Fruit fly (Drosophila melanogaster) whole organism, prepupa: ENCODE data around the gene Det.

ENCODE experiments used
- CG10631 ChIP-seq: fragments of 200-800 bp; sonication (Bioruptor generic); optimal IDR thresholded peaks from 2 replicates; lab custom pipeline; 2016; ENCODE audit warnings: missing biosample characterization, missing genetic modification characterization
- CG10669 ChIP-seq: fragments of 200-800 bp; sonication (Bioruptor generic); optimal IDR thresholded peaks from 3 replicates; lab custom pipeline; 2018; ENCODE audit warnings: missing biosample characterization, mild to moderate bottlenecking, missing genetic modification characterization, moderate library complexity
- CG11294 ChIP-seq: fragments of 200-800 bp; sonication (Bioruptor generic); IDR thresholded peaks from 2 replicates; pipeline ENCODE4 v1.3.6; 2022; ENCODE audit warnings: missing biosample characterization, missing genetic modification characterization
- CG11902 ChIP-seq: fragments of 200-800 bp; sonication (Bioruptor generic); optimal IDR thresholded peaks from 3 replicates; lab custom pipeline; 2016; ENCODE audit warnings: missing biosample characterization, missing genetic modification characterization
- CG15336 ChIP-seq: fragments of 200-800 bp; sonication (Bioruptor generic); IDR thresholded peaks from 2 replicates; pipeline ENCODE4 v1.3.6; 2022; ENCODE audit warnings: missing biosample characterization, missing genetic modification characterization
- CG1621 ChIP-seq: fragments of 200-800 bp; sonication (Bioruptor generic); optimal IDR thresholded peaks from 3 replicates; lab custom pipeline; 2018; ENCODE audit warnings: missing biosample characterization, mild to moderate bottlenecking, missing genetic modification characterization
- CG16779 ChIP-seq: fragments of 200-800 bp; sonication (Bioruptor generic); optimal IDR thresholded peaks from 3 replicates; lab custom pipeline; 2017; ENCODE audit warnings: missing biosample characterization, mild to moderate bottlenecking, missing genetic modification characterization
- CG3032 ChIP-seq: fragments of 200-800 bp; optimal IDR thresholded peaks from 2 replicates; lab custom pipeline; 2019; ENCODE audit warnings: missing biosample characterization, mild to moderate bottlenecking, missing genetic modification characterization, moderate library complexity
- CG31627 ChIP-seq: fragments of 200-800 bp; sonication (Bioruptor generic); optimal IDR thresholded peaks from 3 replicates; lab custom pipeline; 2016; ENCODE audit warnings: missing biosample characterization, missing genetic modification characterization
- CG3919 ChIP-seq: fragments of 200-800 bp; sonication (Bioruptor generic); optimal IDR thresholded peaks from 3 replicates; lab custom pipeline; 2016; ENCODE audit warnings: missing biosample characterization, missing genetic modification characterization
- CG4318 ChIP-seq: fragments of 200-800 bp; sonication (Bioruptor generic); optimal IDR thresholded peaks from 3 replicates; lab custom pipeline; 2017; ENCODE audit warnings: missing biosample characterization, mild to moderate bottlenecking, missing genetic modification characterization
- CG6163 ChIP-seq: fragments of 200-800 bp; sonication (Bioruptor generic); IDR thresholded peaks from 3 replicates; pipeline ENCODE4 v1.3.6; 2022; ENCODE audit warnings: missing biosample characterization, missing genetic modification characterization
- CG6792 ChIP-seq: fragments of 200-800 bp; sonication (Bioruptor generic); optimal IDR thresholded peaks from 3 replicates; lab custom pipeline; 2016; ENCODE audit warnings: missing biosample characterization, missing genetic modification characterization
- CG6808 ChIP-seq: fragments of 200-800 bp; sonication (Bioruptor generic); optimal IDR thresholded peaks from 3 replicates; lab custom pipeline; 2017; ENCODE audit warnings: missing biosample characterization, missing genetic modification characterization, mild to moderate bottlenecking, moderate library complexity, missing genetic modification reagents
- CG6854 ChIP-seq: fragments of 200-800 bp; sonication (Bioruptor generic); optimal IDR thresholded peaks from 2 replicates; lab custom pipeline; 2017; ENCODE audit warnings: missing biosample characterization, mild to moderate bottlenecking, missing genetic modification characterization
- CG7368 ChIP-seq: fragments of 200-800 bp; sonication (Bioruptor generic); optimal IDR thresholded peaks from 3 replicates; lab custom pipeline; 2016; ENCODE audit warnings: missing biosample characterization, missing genetic modification characterization
- CG8119 ChIP-seq: fragments of 200-800 bp; sonication (Bioruptor generic); IDR thresholded peaks from 3 replicates; pipeline ENCODE4 v1.3.6; 2022; ENCODE audit warnings: missing biosample characterization, missing genetic modification characterization
- CG8319 ChIP-seq: fragments of 200-800 bp; sonication (Bioruptor generic); optimal IDR thresholded peaks from 3 replicates; lab custom pipeline; 2016; ENCODE audit warnings: missing biosample characterization, missing genetic modification characterization
- CG8632 ChIP-seq: fragments of 200-800 bp; sonication (Bioruptor generic); optimal IDR thresholded peaks from 3 replicates; lab custom pipeline; 2016; ENCODE audit warnings: missing biosample characterization, missing genetic modification characterization
- Eip75B ChIP-seq: fragments of 200-800 bp; sonication (Bioruptor generic); optimal IDR thresholded peaks from 3 replicates; lab custom pipeline; 2016; ENCODE audit warnings: missing biosample characterization, missing genetic modification characterization
- Eip78C ChIP-seq: fragments of 200-800 bp; sonication (Bioruptor generic); peaks from one replicate; lab custom pipeline; 2016; ENCODE audit warnings: missing biosample characterization, missing genetic modification characterization
- Eip93F ChIP-seq: fragments of 200-800 bp; sonication (Bioruptor generic); optimal IDR thresholded peaks from 2 replicates; lab custom pipeline; 2016; ENCODE audit warnings: missing biosample characterization, mild to moderate bottlenecking, missing genetic modification characterization
- Ets21C ChIP-seq: fragments of 200-800 bp; sonication (Bioruptor generic); optimal IDR thresholded peaks from 3 replicates; lab custom pipeline; 2016; ENCODE audit warnings: missing biosample characterization, missing genetic modification characterization
- Ets96B ChIP-seq: fragments of 200-800 bp; optimal IDR thresholded peaks from 2 replicates; lab custom pipeline; 2019; ENCODE audit warnings: missing biosample characterization, mild to moderate bottlenecking, missing genetic modification characterization, moderate library complexity
- Gug ChIP-seq: fragments of 200-800 bp; sonication (Bioruptor generic); IDR thresholded peaks from 2 replicates; pipeline ENCODE4 v1.3.6; 2022; ENCODE audit warnings: missing biosample characterization, missing genetic modification characterization
- Hr39 ChIP-seq: fragments of 200-800 bp; sonication (Bioruptor generic); optimal IDR thresholded peaks from 2 replicates; lab custom pipeline; 2016; ENCODE audit warnings: missing biosample characterization, missing genetic modification characterization
- Hr4 ChIP-seq: fragments of 200-800 bp; sonication (Bioruptor generic); optimal IDR thresholded peaks from 3 replicates; lab custom pipeline; 2016; ENCODE audit warnings: missing biosample characterization, missing genetic modification characterization
- Lpt ChIP-seq: fragments of 200-800 bp; sonication (Bioruptor generic); optimal IDR thresholded peaks from 3 replicates; lab custom pipeline; 2016; ENCODE audit warnings: missing biosample characterization, missing genetic modification characterization
- Met ChIP-seq: fragments of 200-800 bp; sonication (Bioruptor generic); optimal IDR thresholded peaks from 3 replicates; lab custom pipeline; 2016; ENCODE audit warnings: missing biosample characterization, missing genetic modification characterization
- Smox ChIP-seq: fragments of 200-800 bp; sonication (Bioruptor generic); optimal IDR thresholded peaks from 3 replicates; lab custom pipeline; 2016; ENCODE audit warnings: missing biosample characterization, missing genetic modification characterization
- Sox102F ChIP-seq: fragments of 200-800 bp; sonication (Bioruptor generic); optimal IDR thresholded peaks from 2 replicates; lab custom pipeline; 2016; ENCODE audit warnings: missing biosample characterization, mild to moderate bottlenecking, missing genetic modification characterization
- Sox15 ChIP-seq: fragments of 200-800 bp; sonication (Bioruptor generic); optimal IDR thresholded peaks from 3 replicates; lab custom pipeline; 2016; ENCODE audit warnings: missing biosample characterization, missing genetic modification characterization
- achi ChIP-seq: fragments of 200-800 bp; sonication (Bioruptor generic); optimal IDR thresholded peaks from 3 replicates; lab custom pipeline; 2016; ENCODE audit warnings: missing biosample characterization, missing genetic modification characterization
- cyc ChIP-seq: fragments of 200-800 bp; sonication (Bioruptor generic); optimal IDR thresholded peaks from 3 replicates; lab custom pipeline; 2016; ENCODE audit warnings: missing biosample characterization, missing genetic modification characterization
- eg ChIP-seq: fragments of 200-800 bp; sonication (Bioruptor generic); IDR thresholded peaks from 3 replicates; pipeline ENCODE4 v1.3.6; 2022; ENCODE audit warnings: missing biosample characterization, missing genetic modification characterization
- fd85E ChIP-seq: fragments of 200-800 bp; sonication (Bioruptor generic); optimal IDR thresholded peaks from 3 replicates; lab custom pipeline; 2016; ENCODE audit warnings: missing biosample characterization, missing genetic modification characterization
- lz ChIP-seq: fragments of 200-800 bp; sonication (Bioruptor generic); optimal IDR thresholded peaks from 3 replicates; lab custom pipeline; 2016; ENCODE audit warnings: missing biosample characterization, missing genetic modification characterization
- net ChIP-seq: fragments of 200-800 bp; sonication (Bioruptor generic); optimal IDR thresholded peaks from 3 replicates; lab custom pipeline; 2016; ENCODE audit warnings: missing biosample characterization, missing genetic modification characterization
- spab ChIP-seq: fragments of 200-800 bp; sonication (Bioruptor generic); optimal IDR thresholded peaks from 2 replicates; lab custom pipeline; 2017; ENCODE audit warnings: missing biosample characterization, mild to moderate bottlenecking, missing genetic modification characterization, missing genetic modification reagents
- ss ChIP-seq, 2 experiments: fragments of 200-800 bp; sonication (Bioruptor generic); optimal IDR thresholded peaks; 2 replicates in 1 of 2; 3 replicates in 1 of 2; lab custom pipeline; 2017 to 2018; ENCODE audit warnings: mild to moderate bottlenecking in 2 of 2, missing biosample characterization in 2 of 2, missing genetic modification characterization in 2 of 2, moderate library complexity in 1 of 2
- svp ChIP-seq: fragments of 200-800 bp; sonication (Bioruptor generic); peaks from one replicate; lab custom pipeline; 2016; ENCODE audit warnings: missing biosample characterization, missing genetic modification characterization
- vri ChIP-seq: fragments of 200-800 bp; sonication (Bioruptor generic); optimal IDR thresholded peaks from 3 replicates; lab custom pipeline; 2016; ENCODE audit warnings: missing biosample characterization, mild to moderate bottlenecking, missing genetic modification characterization

Gene Det

DNA sequence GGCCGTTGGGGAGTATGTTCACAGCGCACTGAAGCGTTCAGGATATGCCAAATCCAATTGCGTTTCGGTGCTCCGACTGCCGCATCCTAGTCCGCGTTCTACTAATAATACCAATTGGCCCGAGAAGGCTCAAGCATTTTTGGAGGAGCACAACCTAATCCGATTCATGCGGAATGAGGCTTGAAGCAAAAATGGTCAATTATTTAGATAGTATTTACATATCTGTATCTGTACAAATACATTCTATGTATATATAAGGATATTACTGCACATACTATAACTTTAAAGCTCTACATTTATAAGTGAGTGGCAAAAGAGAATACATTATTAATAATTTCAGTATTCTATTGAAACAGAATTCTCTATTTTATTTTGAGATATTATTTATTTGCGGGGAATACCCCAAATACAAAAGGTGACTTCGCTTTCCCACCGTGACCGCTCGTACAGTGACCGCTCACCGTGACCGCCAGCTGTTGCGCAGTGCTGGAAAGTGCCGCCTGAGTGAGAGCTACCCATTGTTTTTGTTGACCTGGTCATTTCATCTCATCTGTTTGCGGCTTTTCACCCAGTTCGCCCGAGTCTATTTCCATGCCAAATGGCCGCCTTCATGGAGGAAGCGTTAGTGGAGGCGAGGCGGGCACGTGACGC lies 2.0 kb downstream of the Det start, which contains the start of gene CG5292:
CG5292 (plus strand) TSS at position 486 of the 651 bp plus-strand sequence.
- peak; percentile 27 for TF ChIP-seq CG31627 (GFP tag; lab: Kevin White, UChicago)
- peak; percentile 54 for TF ChIP-seq CG6808 (GFP tag; lab: Kevin White, UChicago)
- peak; percentile 28 for TF ChIP-seq CG1621 (tag; lab: Kevin White, UChicago)
- TF ChIP-seq CG3032 = peak; percentile 53
- TF ChIP-seq CG10631 (GFP tag; lab: Kevin White, UChicago) = peak; percentile 34
- peak; percentile 84 for TF ChIP-seq svp
- TF ChIP-seq Hr39 = peak; percentile 37
- peak; percentile 74 for TF ChIP-seq eg (GFP tag; lab: Robert Waterston, UW)
- peak; percentile 45 for TF ChIP-seq CG8319 (GFP tag; lab: Kevin White, UChicago)
- TF ChIP-seq cyc (GFP tag; lab: Kevin White, UChicago) = peak; percentile 22
- TF ChIP-seq Sox102F (GFP tag; lab: Kevin White, UChicago) = peak; percentile 31
- TF ChIP-seq net = peak; percentile 51
- no peak for TF ChIP-seq Gug (GFP tag; lab: Robert Waterston, UW)
- no peak for TF ChIP-seq Ets21C (GFP tag; lab: Kevin White, UChicago)
- peak; percentile 56; the same call in 2 of the 3 replicates for TF ChIP-seq CG8119 (GFP tag; lab: Robert Waterston, UW)
- no peak for TF ChIP-seq CG11294 (GFP tag; lab: Robert Waterston, UW)
- TF ChIP-seq CG6792 (GFP tag; lab: Kevin White, UChicago) = peak; percentile 52
- peak; percentile 55 for TF ChIP-seq lz (GFP tag; lab: Kevin White, UChicago)
- peak; percentile 1 for TF ChIP-seq CG8632 (GFP tag; lab: Kevin White, UChicago)
- peak; percentile 49; the same call in 1 of the 2 replicates for TF ChIP-seq CG15336
- TF ChIP-seq Hr4 = peak; percentile 49
- no peak for TF ChIP-seq vri
- TF ChIP-seq achi = peak; percentile 45
- TF ChIP-seq CG11902 (GFP tag; lab: Kevin White, UChicago) = no peak
- TF ChIP-seq CG4318 (GFP tag; lab: Kevin White, UChicago) = no peak
- TF ChIP-seq CG3919 = peak; percentile 50
- TF ChIP-seq CG6163 = peak; percentile 69; the same call in 2 of the 3 replicates
- peak; percentile 54 for TF ChIP-seq Smox (GFP tag; lab: Kevin White, UChicago)
- no peak for TF ChIP-seq CG10669 (GFP tag; lab: Kevin White, UChicago)

DNA sequence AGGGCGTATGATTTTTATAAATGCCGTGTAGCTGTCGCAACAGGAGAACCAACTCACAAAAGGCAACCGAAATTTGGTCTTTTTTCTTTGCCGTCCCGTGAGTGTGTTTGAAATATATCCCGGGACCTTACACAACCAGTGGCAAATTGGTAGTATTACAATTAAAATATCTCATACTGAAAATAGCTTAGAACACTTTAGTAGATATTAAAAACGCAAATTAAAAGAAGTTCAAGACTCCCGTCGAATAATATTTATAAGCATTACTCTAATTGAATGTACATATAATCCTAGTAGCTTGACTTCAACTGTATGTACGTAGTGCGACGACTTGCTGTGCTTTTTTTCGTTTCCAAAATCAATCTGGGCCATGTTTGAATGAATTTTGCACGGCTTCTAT lies 28.7 kb downstream of the Det start:
- TF ChIP-seq spab (GFP tag; lab: Kevin White, UChicago) (no peak), CG10669 (GFP tag; lab: Kevin White, UChicago) (no peak), CG8119 (GFP tag; lab: Robert Waterston, UW) (no peak), Lpt (GFP tag; lab: Kevin White, UChicago) (no peak), Met (GFP tag; lab: Kevin White, UChicago) (no peak)
- TF ChIP-seq, all 60 proteins: peak for 0

DNA sequence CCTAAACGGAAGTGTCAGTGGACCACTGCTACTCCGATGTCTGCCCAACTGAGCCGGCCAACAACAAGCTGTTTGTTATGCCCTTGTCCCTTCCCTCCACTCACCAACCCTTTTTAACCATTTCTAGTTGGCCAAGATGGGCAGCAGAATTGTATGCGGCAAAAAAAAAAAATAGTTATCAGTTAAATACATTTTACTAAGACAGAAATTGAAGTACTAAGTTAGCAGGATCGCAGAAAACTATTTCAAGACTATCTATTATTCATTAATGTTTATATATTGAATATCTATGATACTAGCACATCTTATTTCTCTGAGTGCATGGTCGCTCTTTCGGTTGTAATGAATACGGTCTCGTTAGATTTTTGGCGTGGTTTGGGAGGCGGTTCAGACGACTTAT lies 42.5 kb downstream of the Det start:
- TF ChIP-seq CG8119 (GFP tag; lab: Robert Waterston, UW) = no peak
- no peak for TF ChIP-seq Ets96B
- no peak for TF ChIP-seq Sox15 (GFP tag; lab: Kevin White, UChicago)
- TF ChIP-seq Eip93F = no peak
- TF ChIP-seq Eip75B (GFP tag; lab: Kevin White, UChicago) = peak; percentile 12
- TF ChIP-seq CG6854 (GFP tag; lab: Kevin White, UChicago) = no peak
- peak; percentile 9 for TF ChIP-seq CG10631 (GFP tag; lab: Kevin White, UChicago)
- no peak for TF ChIP-seq CG7368
- no peak for TF ChIP-seq cyc (GFP tag; lab: Kevin White, UChicago)
- no peak for TF ChIP-seq achi
- peak; percentile 65; the same call in 2 of the 3 replicates for TF ChIP-seq CG6163
- no peak for TF ChIP-seq Gug (GFP tag; lab: Robert Waterston, UW)
- TF ChIP-seq eg (GFP tag; lab: Robert Waterston, UW) = 0 out of 3 replicates have a peak, but pooled peaks have one; percentile 35
- TF ChIP-seq ss (GFP tag; optimal IDR thresholded peaks at IDR 0.05; lab: Kevin White, UChicago) = no peak
- no peak for TF ChIP-seq Ets21C (GFP tag; lab: Kevin White, UChicago)
- peak; percentile 13 for TF ChIP-seq CG3919
- no peak for TF ChIP-seq CG8632 (GFP tag; lab: Kevin White, UChicago)
- no peak for TF ChIP-seq CG16779 (tag; lab: Kevin White, UChicago)
- TF ChIP-seq Eip78C = peak; percentile 70
- no peak for TF ChIP-seq fd85E (GFP tag; lab: Kevin White, UChicago)
